Worm (Caenorhabditis elegans) whole organism, L1 larva: Measurements from ENCODE around the gene Y66H1A.8.

Experiments used
- aha-1 ChIP-seq: fragments of 150-350 bp; optimal IDR thresholded peaks from 2 replicates; lab custom pipeline; 2014; ENCODE audit warnings: missing biosample characterization, missing genetic modification characterization
- aly-2 ChIP-seq: fragments of 150-350 bp; optimal IDR thresholded peaks from 2 replicates; lab custom pipeline; 2014; ENCODE audit warnings: missing biosample characterization, missing genetic modification characterization
- ceh-82 ChIP-seq, 3 experiments: fragments of 150-350 bp in 1 of 3; sonication (generic microtip) in 2 of 3; optimal IDR thresholded peaks; 2 replicates each; lab custom pipeline; 2014 to 2017; ENCODE audit warnings: missing biosample characterization in 3 of 3, missing genetic modification characterization in 3 of 3
- elt-2 ChIP-seq: sonication (generic microtip); optimal IDR thresholded peaks from 2 replicates; lab custom pipeline; 2016; ENCODE audit warnings: missing genetic modification characterization, mild to moderate bottlenecking, inconsistent platforms, missing compliant biosample characterization, missing genetic modification reagents
- mef-2 ChIP-seq: fragments of 150-350 bp; optimal IDR thresholded peaks from 2 replicates; lab custom pipeline; 2014; ENCODE audit warnings: missing biosample characterization, missing genetic modification characterization
- nhr-20 ChIP-seq: sonication (generic microtip); optimal IDR thresholded peaks from 2 replicates; lab custom pipeline; 2016; ENCODE audit warnings: mild to moderate bottlenecking, missing genetic modification characterization, missing compliant biosample characterization
- tlp-1 ChIP-seq: fragments of 150-350 bp; optimal IDR thresholded peaks from 2 replicates; lab custom pipeline; 2014; ENCODE audit warnings: missing biosample characterization, missing genetic modification characterization
- unc-130 ChIP-seq: fragments of 150-350 bp; optimal IDR thresholded peaks from 2 replicates; lab custom pipeline; 2017; ENCODE audit warnings: missing biosample characterization, missing genetic modification characterization, inconsistent platforms

The Y66H1A.8 gene

DNA sequence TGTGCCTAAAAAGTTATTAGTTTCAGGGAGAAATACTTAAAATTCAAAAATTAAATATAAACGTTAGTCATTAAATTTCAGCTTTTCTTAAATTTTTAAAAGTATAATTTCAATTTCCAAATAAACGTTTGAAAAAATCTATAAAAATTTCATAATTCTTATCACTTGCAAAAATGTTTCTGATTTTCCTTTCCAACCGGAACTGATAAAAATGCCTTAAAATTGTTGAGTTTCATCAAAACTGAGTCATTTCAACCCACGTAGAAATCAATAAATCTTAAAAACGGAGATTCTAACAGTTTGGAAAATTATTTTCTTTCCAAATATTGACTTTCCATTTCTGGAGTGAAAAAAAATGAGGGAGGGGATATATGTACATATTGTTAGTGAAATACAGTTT lies 45.8 kb downstream of the Y66H1A.8 start:
- TF ChIP-seq ceh-82 (tag; optimal IDR thresholded peaks at IDR 0.05; lab: Kevin White, UChicago), result no peak
- no peak for TF ChIP-seq aha-1
- peak; percentile 22 for TF ChIP-seq tlp-1 (tag; lab: Kevin White, UChicago)
- TF ChIP-seq elt-2, result peak; percentile 28

DNA sequence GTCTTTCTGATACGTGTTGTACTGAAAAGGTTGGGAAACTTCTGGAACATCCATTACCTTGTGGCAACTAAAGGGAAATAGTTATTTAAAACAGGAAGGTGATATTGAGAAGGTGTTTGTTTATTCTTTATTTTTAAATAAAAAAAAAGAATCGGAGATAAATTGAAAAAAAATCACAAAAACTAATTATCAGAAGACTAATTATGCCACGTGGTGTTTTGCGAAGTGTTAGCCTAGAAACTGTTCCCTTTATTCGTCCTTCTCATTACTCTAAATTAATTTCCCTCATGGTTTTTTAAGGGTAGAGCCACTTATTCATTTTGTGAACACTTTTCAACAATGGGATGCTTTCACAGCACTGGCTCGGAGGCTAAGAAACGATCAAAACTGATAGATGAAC lies 53.3 kb downstream of the Y66H1A.8 start, which contains the start of gene gpa-4:
TSS of gene gpa-4 (plus strand) at position 301 of the 400 bp plus-strand sequence.
- TF ChIP-seq mef-2 (tag; lab: Kevin White, UChicago) (no peak), aly-2 (tag; lab: Kevin White, UChicago) (no peak), nhr-20 (tag; lab: Kevin White, UChicago) (no peak), unc-130 (tag; lab: Kevin White, UChicago) (no peak)
